Worm (Caenorhabditis elegans): ENCODE data around the gene rad-54.B.

ce11 chrIV:16949767-16950166 is at the start of gene rad-54.B:
- no peak for TF ChIP-seq B0310.2 (tag; optimal IDR thresholded peaks at IDR 0.05)
- no peak for TF ChIP-seq tra-4 (tag; optimal IDR thresholded peaks at IDR 0.05)
- TF ChIP-seq hmg-4 (GFP tag; optimal IDR thresholded peaks at IDR 0.05) = no peak
- no peak for TF ChIP-seq ama-1 (optimal IDR thresholded peaks at IDR 0.05)
- no peak for TF ChIP-seq ceh-13 (GFP tag; optimal IDR thresholded peaks at IDR 0.05)
- no peak for TF ChIP-seq hmbx-1 (tag; optimal IDR thresholded peaks at IDR 0.05)
- TF ChIP-seq tbx-11 (GFP tag; IDR thresholded peaks at IDR 0.05) = no peak
- TF ChIP-seq pes-1 (GFP tag; IDR thresholded peaks at IDR 0.05) = no peak
- no peak for TF ChIP-seq ceh-36 (tag; optimal IDR thresholded peaks at IDR 0.05)
- no peak for TF ChIP-seq flt-1 (GFP tag; IDR thresholded peaks at IDR 0.05)
- TF ChIP-seq hnd-1 (tag; optimal IDR thresholded peaks at IDR 0.05) = no peak
- TF ChIP-seq F13C5.2 (tag; optimal IDR thresholded peaks at IDR 0.05) = no peak
- TF ChIP-seq aly-1 (tag; optimal IDR thresholded peaks at IDR 0.05) = no peak
- no peak for TF ChIP-seq ets-7 (tag; optimal IDR thresholded peaks at IDR 0.05)
